Fruit fly (Drosophila melanogaster): ENCODE measurements around the gene zetaCOP.

- TF ChIP-seq CG9948 (tag; optimal IDR thresholded peaks at IDR 0.05): no peak
- TF ChIP-seq EcR (GFP tag; optimal IDR thresholded peaks at IDR 0.05): no peak
- no peak for TF ChIP-seq CG8301 (tag; optimal IDR thresholded peaks at IDR 0.05)
- TF ChIP-seq D1 (tag; optimal IDR thresholded peaks at IDR 0.05): no peak
- no peak for TF ChIP-seq Pif1B (GFP tag; optimal IDR thresholded peaks at IDR 0.05)
- no peak for TF ChIP-seq CG17806 (tag; optimal IDR thresholded peaks at IDR 0.05)
- no peak for TF ChIP-seq Pif1A (GFP tag; optimal IDR thresholded peaks at IDR 0.05)
- no peak for TF ChIP-seq CG12605 (GFP tag; IDR thresholded peaks at IDR 0.05)
- TF ChIP-seq CG34367 (tag; optimal IDR thresholded peaks at IDR 0.05): no peak
- no peak for TF ChIP-seq Ets98B (GFP tag; IDR thresholded peaks at IDR 0.05)
- TF ChIP-seq CG10348 (GFP tag; IDR thresholded peaks at IDR 0.05): no peak
- no peak for TF ChIP-seq CG14655 (GFP tag; optimal IDR thresholded peaks at IDR 0.05)
Measured at dm6 chr3L:16712371-16712770, 39.0 kb upstream of the zetaCOP start.
